Worm (Caenorhabditis elegans) whole organism, L2 larva: Measurements from ENCODE around the gene Y59A8B.12.

Experiments
- R02D3.7 ChIP-seq: fragments of 150-350 bp; optimal IDR thresholded peaks from 2 replicates; lab custom pipeline; 2014; ENCODE audit warnings: missing biosample characterization, missing genetic modification characterization
- Y55F3AM.14 ChIP-seq: fragments of 200-800 bp; sonication (Bioruptor generic); optimal IDR thresholded peaks from 2 replicates; lab custom pipeline; 2018; ENCODE audit warnings: mild to moderate bottlenecking, missing genetic modification characterization, missing compliant biosample characterization
- ZK546.5 ChIP-seq: sonication (generic microtip); optimal IDR thresholded peaks from 2 replicates; lab custom pipeline; 2017; ENCODE audit warnings: missing biosample characterization, missing genetic modification characterization
- ama-1 ChIP-seq: fragments of 150-350 bp; optimal IDR thresholded peaks from 2 replicates; lab custom pipeline; 2018; ENCODE audit warnings: inconsistent platforms
- blmp-1 ChIP-seq: sonication (generic microtip); optimal IDR thresholded peaks from 2 replicates; lab custom pipeline; 2017; ENCODE audit warnings: missing genetic modification characterization, mild to moderate bottlenecking, missing compliant biosample characterization, antibody characterized with exemption, moderate library complexity; ENCODE audit not compliant: insufficient read depth
- ceh-16 ChIP-seq: fragments of 150-350 bp; optimal IDR thresholded peaks from 2 replicates; lab custom pipeline; 2014; ENCODE audit warnings: missing biosample characterization, missing genetic modification characterization
- ceh-82 ChIP-seq: fragments of 150-350 bp; optimal IDR thresholded peaks from 2 replicates; lab custom pipeline; 2014; ENCODE audit warnings: missing biosample characterization, missing genetic modification characterization
- crh-2 ChIP-seq: sonication (generic microtip); optimal IDR thresholded peaks from 2 replicates; lab custom pipeline; 2017; ENCODE audit warnings: missing biosample characterization, missing genetic modification characterization
- dmd-4 ChIP-seq: sonication (generic microtip); optimal IDR thresholded peaks from 2 replicates; lab custom pipeline; 2017; ENCODE audit warnings: missing biosample characterization, missing genetic modification characterization
- egl-27 ChIP-seq: sonication (generic microtip); optimal IDR thresholded peaks from 3 replicates; lab custom pipeline; 2017; ENCODE audit warnings: missing biosample characterization, missing genetic modification reagents, missing genetic modification characterization
- elt-1 ChIP-seq: fragments of 150-350 bp; optimal IDR thresholded peaks from 2 replicates; lab custom pipeline; 2014; ENCODE audit warnings: missing biosample characterization, missing genetic modification characterization
- gmeb-1 ChIP-seq: fragments of 150-350 bp; optimal IDR thresholded peaks from 2 replicates; lab custom pipeline; 2014; ENCODE audit warnings: missing biosample characterization, missing genetic modification characterization
- lin-11 ChIP-seq: fragments of 150-350 bp; sonication (generic microtip); optimal IDR thresholded peaks from 2 replicates; lab custom pipeline; 2014; ENCODE audit warnings: missing biosample characterization, missing genetic modification characterization, inconsistent platforms, mixed read lengths
- lin-13 ChIP-seq: fragments of 150-350 bp; optimal IDR thresholded peaks from 2 replicates; lab custom pipeline; 2014; ENCODE audit warnings: missing biosample characterization, missing genetic modification reagents, missing genetic modification characterization
- lin-39 ChIP-seq: fragments of 150-350 bp; optimal IDR thresholded peaks from 2 replicates; lab custom pipeline; 2014; ENCODE audit warnings: missing biosample characterization, missing genetic modification reagents, missing genetic modification characterization
- lsy-2 ChIP-seq, 2 experiments: fragments of 150-350 bp in 1 of 2; sonication (generic microtip) in 1 of 2; optimal IDR thresholded peaks; 2 replicates each; lab custom pipeline; 2014 to 2017; ENCODE audit warnings: missing biosample characterization in 2 of 2, missing genetic modification characterization in 2 of 2
- mab-5 ChIP-seq: fragments of 150-350 bp; optimal IDR thresholded peaks from 2 replicates; lab custom pipeline; 2014; ENCODE audit warnings: missing biosample characterization, missing genetic modification characterization
- nhr-10 ChIP-seq: sonication (generic microtip); optimal IDR thresholded peaks from 2 replicates; lab custom pipeline; 2017; ENCODE audit warnings: missing biosample characterization, missing genetic modification characterization
- nhr-11 ChIP-seq: fragments of 150-350 bp; optimal IDR thresholded peaks from 2 replicates; lab custom pipeline; 2014; ENCODE audit warnings: missing biosample characterization, missing genetic modification characterization
- nhr-129 ChIP-seq: fragments of 150-350 bp; optimal IDR thresholded peaks from 2 replicates; lab custom pipeline; 2014; ENCODE audit warnings: missing biosample characterization, missing genetic modification characterization
- nhr-21 ChIP-seq: fragments of 150-350 bp; optimal IDR thresholded peaks from 2 replicates; lab custom pipeline; 2014; ENCODE audit warnings: missing biosample characterization, missing genetic modification characterization
- nhr-237 ChIP-seq: fragments of 150-350 bp; optimal IDR thresholded peaks from 2 replicates; lab custom pipeline; 2014; ENCODE audit warnings: missing biosample characterization, missing genetic modification characterization
- nhr-25 ChIP-seq: fragments of 150-350 bp; sonication (generic microtip); optimal IDR thresholded peaks from 3 replicates; lab custom pipeline; 2014; ENCODE audit warnings: missing biosample characterization, missing genetic modification characterization
- nhr-77 ChIP-seq: fragments of 150-350 bp; optimal IDR thresholded peaks from 2 replicates; lab custom pipeline; 2014; ENCODE audit warnings: missing biosample characterization, missing genetic modification characterization
- skn-1 ChIP-seq: sonication (generic microtip); optimal IDR thresholded peaks from 2 replicates; lab custom pipeline; 2017; ENCODE audit warnings: missing biosample characterization, missing genetic modification characterization
- sma-3 ChIP-seq: sonication (generic microtip); optimal IDR thresholded peaks from 2 replicates; lab custom pipeline; 2016; ENCODE audit warnings: missing genetic modification reagents, missing genetic modification characterization, missing compliant biosample characterization
- sma-9 ChIP-seq, 2 experiments: fragments of 150-350 bp in 1 of 2; sonication (generic microtip) in 1 of 2; optimal IDR thresholded peaks; 2 replicates each; lab custom pipeline; 2014 to 2016; ENCODE audit warnings: missing genetic modification characterization in 2 of 2, mild to moderate bottlenecking in 1 of 2, missing biosample characterization in 1 of 2, missing compliant biosample characterization in 1 of 2, missing genetic modification reagents in 1 of 2, moderate library complexity in 1 of 2
- snpc-4 ChIP-seq: fragments of 150-350 bp; optimal IDR thresholded peaks from 2 replicates; lab custom pipeline; 2014; ENCODE audit warnings: missing biosample characterization, missing genetic modification characterization
- unc-39 ChIP-seq: fragments of 150-350 bp; optimal IDR thresholded peaks from 2 replicates; lab custom pipeline; 2014; ENCODE audit warnings: missing biosample characterization, missing genetic modification characterization
- unc-55 ChIP-seq: fragments of 150-350 bp; sonication (generic microtip); optimal IDR thresholded peaks from 3 replicates; lab custom pipeline; 2014; ENCODE audit warnings: missing biosample characterization, missing genetic modification reagents, missing genetic modification characterization
- unc-62 ChIP-seq: fragments of 150-350 bp; optimal IDR thresholded peaks from 2 replicates; lab custom pipeline; 2014; ENCODE audit warnings: missing biosample characterization, missing genetic modification reagents, missing genetic modification characterization
- zag-1 ChIP-seq: fragments of 150-350 bp; optimal IDR thresholded peaks from 2 replicates; lab custom pipeline; 2014; ENCODE audit warnings: missing biosample characterization, missing genetic modification characterization
- ztf-1 ChIP-seq: fragments of 200-800 bp; sonication (Bioruptor generic); conservative IDR thresholded peaks from 2 replicates; pipeline ENCODE4 v1.3.6; 2022; ENCODE audit warnings: missing genetic modification characterization, missing compliant biosample characterization
- ztf-4 ChIP-seq: fragments of 150-350 bp; optimal IDR thresholded peaks from 2 replicates; lab custom pipeline; 2014; ENCODE audit warnings: missing biosample characterization, missing genetic modification characterization

Y59A8B.12 gene

ce11 chrV:18086174-18086661 is at the start of gene Y59A8B.12:
Y59A8B.12 (minus strand) TSS chrV:18086224.
- TF ChIP-seq nhr-11 (tag; lab: Kevin White, UChicago), result no peak
- TF ChIP-seq nhr-21 (tag; lab: Kevin White, UChicago), result no peak
- no peak for TF ChIP-seq nhr-10 (tag; lab: Kevin White, UChicago)
- TF ChIP-seq lsy-2 (tag; optimal IDR thresholded peaks at IDR 0.05; lab: Kevin White, UChicago), result no peak
- no peak for TF ChIP-seq lin-39
- no peak for TF ChIP-seq nhr-237 (tag; lab: Kevin White, UChicago)
- TF ChIP-seq snpc-4 (tag; lab: Kevin White, UChicago), result no peak
- TF ChIP-seq sma-3, result no peak
- no peak for TF ChIP-seq nhr-129 (tag; lab: Kevin White, UChicago)
- TF ChIP-seq, all 48 proteins: peak for 0

ce11 chrV:18134378-18134777 is 48.4 kb upstream of the Y59A8B.12 start, which contains the start of gene Y37H2A.7:
Y37H2A.7 (minus strand) TSS chrV:18134478.
- TF ChIP-seq nhr-11 (tag; lab: Kevin White, UChicago), result no peak
- no peak for TF ChIP-seq crh-2 (tag; lab: Kevin White, UChicago)
- no peak for TF ChIP-seq unc-39 (tag; lab: Kevin White, UChicago)
- TF ChIP-seq nhr-10 (tag; lab: Kevin White, UChicago), result no peak

- TF ChIP-seq lin-13, result no peak
Observed at ce11 chrV:18133177-18133576, 47.2 kb upstream of the Y59A8B.12 start, which contains the start of gene Y37H2A.18. Y37H2A.18 (minus strand) TSS chrV:18133277.

- TF ChIP-seq skn-1 (no peak), unc-62 (GFP tag; lab: Kevin White, UChicago) (no peak), lin-11 (no peak), nhr-10 (tag; lab: Kevin White, UChicago) (no peak), mab-5 (tag; lab: Kevin White, UChicago) (no peak), ZK546.5 (tag; lab: Kevin White, UChicago) (no peak), ama-1 (lab: Kevin White, UChicago) (no peak), nhr-25 (tag; lab: Kevin White, UChicago) (no peak), ztf-1 (GFP tag; lab: Robert Waterston, UW) (no peak), ceh-82 (no peak), R02D3.7 (tag; lab: Kevin White, UChicago) (no peak), Y55F3AM.14 (GFP tag; lab: Kevin White, UChicago) (no peak), snpc-4 (tag; lab: Kevin White, UChicago) (no peak), zag-1 (tag; lab: Kevin White, UChicago) (no peak), egl-27 (tag; lab: Kevin White, UChicago) (no peak)
- TF ChIP-seq, all 48 proteins: peak for 0
Observed at ce11 chrV:18131049-18131448, 45.0 kb upstream of the Y59A8B.12 start, which contains the start of gene Y37H2A.12. Y37H2A.12 (minus strand) TSS chrV:18131129.

ce11 chrV:18128545-18128944 is 42.5 kb upstream of the Y59A8B.12 start:
- TF ChIP-seq dmd-4 (tag; lab: Kevin White, UChicago) (no peak), ztf-4 (no peak), ceh-82 (no peak), elt-1 (tag; lab: Kevin White, UChicago) (no peak), gmeb-1 (tag; lab: Kevin White, UChicago) (no peak), ceh-16 (tag; lab: Kevin White, UChicago) (no peak), unc-62 (GFP tag; lab: Kevin White, UChicago) (no peak), nhr-77 (no peak), ztf-1 (GFP tag; lab: Robert Waterston, UW) (no peak), skn-1 (no peak), sma-9 (GFP tag; optimal IDR thresholded peaks at IDR 0.05; lab: Kevin White, UChicago) (no peak), sma-9 (tag; optimal IDR thresholded peaks at IDR 0.05; lab: Kevin White, UChicago) (no peak), zag-1 (tag; lab: Kevin White, UChicago) (no peak), unc-55 (GFP tag; lab: Kevin White, UChicago) (no peak), blmp-1 (tag; lab: Kevin White, UChicago) (no peak), lsy-2 (tag; optimal IDR thresholded peaks at IDR 0.05; lab: Kevin White, UChicago) (no peak), lin-39 (no peak), egl-27 (tag; lab: Kevin White, UChicago) (no peak), nhr-10 (tag; lab: Kevin White, UChicago) (no peak), ZK546.5 (tag; lab: Kevin White, UChicago) (no peak)
- TF ChIP-seq, all 48 proteins: peak for 0
